Worm (Caenorhabditis elegans) whole organism, L3 larva: ENCODE measurements around the gene F28F8.7.

Experiments used
- R02D3.7 ChIP-seq: fragments of 150-350 bp; optimal IDR thresholded peaks from 2 replicates; lab custom pipeline; 2014; ENCODE audit warnings: missing biosample characterization, missing genetic modification characterization
- ama-1 ChIP-seq: fragments of 150-350 bp; optimal IDR thresholded peaks from 2 replicates; lab custom pipeline; 2018
- ceh-9 ChIP-seq: sonication (generic microtip); optimal IDR thresholded peaks from 2 replicates; lab custom pipeline; 2018; ENCODE audit warnings: missing biosample characterization, missing genetic modification characterization
- elt-3 ChIP-seq, 3 experiments: fragments of 150-350 bp in 1 of 3; sonication (generic microtip) in 2 of 3; optimal IDR thresholded peaks; 2 replicates in 2 of 3; 4 replicates in 1 of 3; lab custom pipeline; 2014 to 2017; ENCODE audit warnings: missing biosample characterization in 3 of 3, missing genetic modification characterization in 3 of 3
- fkh-10 ChIP-seq: sonication (generic microtip); optimal IDR thresholded peaks from 2 replicates; lab custom pipeline; 2017; ENCODE audit warnings: missing biosample characterization, missing genetic modification reagents, missing genetic modification characterization
- nhr-25 ChIP-seq: sonication (generic microtip); optimal IDR thresholded peaks from 2 replicates; lab custom pipeline; 2017; ENCODE audit warnings: missing biosample characterization, missing genetic modification characterization
- nhr-77 ChIP-seq: fragments of 150-350 bp; optimal IDR thresholded peaks from 2 replicates; lab custom pipeline; 2014; ENCODE audit warnings: missing biosample characterization, missing genetic modification characterization
- pha-4 ChIP-seq: fragments of 150-350 bp; optimal IDR thresholded peaks from 2 replicates; lab custom pipeline; 2014; ENCODE audit warnings: missing biosample characterization, missing genetic modification reagents, missing genetic modification characterization
- pqm-1 ChIP-seq: fragments of 150-350 bp; optimal IDR thresholded peaks from 2 replicates; lab custom pipeline; 2017; ENCODE audit warnings: missing biosample characterization, missing genetic modification characterization, inconsistent platforms
- tbx-2 ChIP-seq: sonication (generic microtip); optimal IDR thresholded peaks from 2 replicates; lab custom pipeline; 2016; ENCODE audit warnings: mild to moderate bottlenecking, missing genetic modification characterization, missing compliant biosample characterization
- ztf-11 ChIP-seq: fragments of 150-350 bp; optimal IDR thresholded peaks from 2 replicates; lab custom pipeline; 2014; ENCODE audit warnings: missing biosample characterization, missing genetic modification characterization

- no peak for TF ChIP-seq ama-1 (lab: Kevin White, UChicago)
- TF ChIP-seq tbx-2: no peak
- no peak for TF ChIP-seq fkh-10 (GFP tag; lab: Kevin White, UChicago)
- no peak for TF ChIP-seq ztf-11
- TF ChIP-seq R02D3.7 (tag; lab: Kevin White, UChicago): no peak
- TF ChIP-seq pha-4 (tag; lab: Kevin White, UChicago): no peak
- no peak for TF ChIP-seq elt-3 (tag; optimal IDR thresholded peaks at IDR 0.05; lab: Kevin White, UChicago)
- TF ChIP-seq ceh-9: no peak
- no peak for TF ChIP-seq nhr-25
- TF ChIP-seq nhr-77 (tag; lab: Kevin White, UChicago): no peak
- TF ChIP-seq pqm-1 (tag; lab: Kevin White, UChicago): no peak
Measured at ce11 chrV:15562541-15562940, 27.9 kb downstream of the F28F8.7 start.
